Fruit fly (Drosophila melanogaster): ENCODE results near the gene Cpr65Ay.

Gene Cpr65Ay

DNA sequence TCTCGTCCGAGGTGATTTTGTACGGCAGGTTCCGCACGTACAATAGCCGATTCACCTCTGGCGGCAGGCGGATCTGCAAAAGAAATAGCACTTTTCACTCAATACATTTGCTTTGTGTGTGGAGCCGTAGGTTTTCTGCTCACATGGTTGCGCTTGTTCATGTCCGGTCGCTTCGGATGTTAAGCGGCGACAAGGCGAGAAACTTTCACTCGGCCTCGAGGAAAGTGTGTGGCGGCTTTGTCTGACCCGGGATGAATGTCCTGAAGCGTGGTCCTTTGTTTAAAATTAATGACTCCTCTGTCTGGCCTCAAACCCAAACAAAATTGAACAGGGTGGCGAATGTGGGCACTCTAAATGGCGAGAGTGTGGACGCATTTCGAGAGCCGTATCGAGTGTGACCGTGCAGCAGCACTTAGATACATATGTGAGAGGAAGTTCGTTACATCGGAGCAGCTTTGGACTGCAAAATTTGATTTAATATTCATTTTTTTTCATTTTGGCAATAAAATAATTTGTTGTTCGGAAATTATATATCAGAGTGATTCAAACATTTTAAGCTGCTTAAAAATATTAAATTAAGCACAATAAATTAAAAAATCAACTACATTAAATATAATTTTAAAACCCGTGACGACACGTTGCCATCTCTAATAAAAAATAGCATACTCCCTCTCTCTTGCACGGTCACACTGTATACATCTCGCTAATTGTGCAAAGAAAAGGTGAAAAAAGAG is 34.6 kb upstream of the Cpr65Ay start, which contains the start of the genes Sf3b6 and Tnpo (continued):
- TF ChIP-seq CoRest (tag; optimal IDR thresholded peaks at IDR 0.05) (peak; percentile 93), pum (GFP tag; optimal IDR thresholded peaks at IDR 0.05) (peak; percentile 78), inv (GFP tag; IDR thresholded peaks at IDR 0.05; ENCODE audit: partially characterized antibody) (peak; percentile 48; the same call in 1 of the 2 replicates), mld (GFP tag; IDR thresholded peaks at IDR 0.05; ENCODE audit: partially characterized antibody) (0 out of 3 replicates have a peak, but pooled peaks have one; percentile 12), CG11504 (tag; optimal IDR thresholded peaks at IDR 0.05) (no peak), Dek (tag; optimal IDR thresholded peaks at IDR 0.05) (no peak), Hey (tag; optimal IDR thresholded peaks at IDR 0.05) (no peak), klu (GFP tag; IDR thresholded peaks at IDR 0.05) (peak; percentile 85), unpg (GFP tag; optimal IDR thresholded peaks at IDR 0.05) (no peak), lbe (GFP tag; optimal IDR thresholded peaks at IDR 0.05) (peak; percentile 61), esg (GFP tag; conservative IDR thresholded peaks at IDR 0.05) (peak; percentile 86), croc (GFP tag; conservative IDR thresholded peaks at IDR 0.05) (peak; percentile 73), vvl (GFP tag; IDR thresholded peaks at IDR 0.05) (peak; percentile 88), CG2678 (tag; optimal IDR thresholded peaks at IDR 0.05) (no peak), Antp (GFP tag; optimal IDR thresholded peaks at IDR 0.05) (peak; percentile 61), ttk (GFP tag; IDR thresholded peaks at IDR 0.05) (peak; percentile 82), Lim3 (GFP tag; IDR thresholded peaks at IDR 0.05) (no peak), CG1024 (GFP tag; IDR thresholded peaks at IDR 0.05) (peak; percentile 41; the same call in 1 of the 2 replicates), Hmr (GFP tag; optimal IDR thresholded peaks at IDR 0.05) (no peak), vfl (GFP tag; optimal IDR thresholded peaks at IDR 0.05) (peak; percentile 65), HLHmδ (GFP tag; optimal IDR thresholded peaks at IDR 0.05) (peak; percentile 16), toy (GFP tag; IDR thresholded peaks at IDR 0.05) (peak; percentile 43; the same call in 1 of the 2 replicates), Doc2 (GFP tag; IDR thresholded peaks at IDR 0.05) (peak; percentile 55; the same call in 1 of the 2 replicates), phol (tag; optimal IDR thresholded peaks at IDR 0.05) (peak; percentile 91), CG10321 (GFP tag; IDR thresholded peaks at IDR 0.05) (no peak), CG1602 (GFP tag; optimal IDR thresholded peaks at IDR 0.05) (peak; percentile 88), Oli (tag; optimal IDR thresholded peaks at IDR 0.05) (peak; percentile 81), dati (GFP tag; IDR thresholded peaks at IDR 0.05) (no peak), seq (GFP tag; IDR thresholded peaks at IDR 0.05) (peak; percentile 77), Asciz (GFP tag; optimal IDR thresholded peaks at IDR 0.05) (no peak), CG17802 (tag; optimal IDR thresholded peaks at IDR 0.05) (peak; percentile 47), CG1529 (GFP tag; optimal IDR thresholded peaks at IDR 0.05) (peak; percentile 44), nerfin-1 (tag; optimal IDR thresholded peaks at IDR 0.05) (peak; percentile 67), CG13287 (GFP tag; IDR thresholded peaks at IDR 0.05; ENCODE audit: partially characterized antibody) (peak; percentile 61), dpn (GFP tag; optimal IDR thresholded peaks at IDR 0.05) (peak; percentile 76 to 84), CG15601 (tag; optimal IDR thresholded peaks at IDR 0.05) (no peak), CG17829 (tag; optimal IDR thresholded peaks at IDR 0.05) (peak; percentile 86), NFAT (GFP tag; IDR thresholded peaks at IDR 0.05) (peak; percentile 79), lola (GFP tag; optimal IDR thresholded peaks at IDR 0.05) (peak in 1 of 3 experiments; percentile 91), wor (GFP tag; IDR thresholded peaks at IDR 0.05) (peak; percentile 79), CG8388 (GFP tag; optimal IDR thresholded peaks at IDR 0.05) (no peak), insv (GFP tag; optimal IDR thresholded peaks at IDR 0.05) (peak in 1 of 2 experiments; percentile 52), Sry-β (GFP tag; optimal IDR thresholded peaks at IDR 0.05) (peak; percentile 70), jumu (GFP tag; optimal IDR thresholded peaks at IDR 0.05) (peak; percentile 66), lov (optimal IDR thresholded peaks at IDR 0.05) (no peak), lov (GFP tag; IDR thresholded peaks at IDR 0.05) (peak; percentile 56; the same call in 1 of the 3 replicates), CG6813 (GFP tag; optimal IDR thresholded peaks at IDR 0.05) (no peak), crp (GFP tag; optimal IDR thresholded peaks at IDR 0.05) (peak in 1 of 2 experiments; percentile 68)
